Fruit fly (Drosophila melanogaster): ENCODE results near the gene wol.

The wol gene

DNA sequence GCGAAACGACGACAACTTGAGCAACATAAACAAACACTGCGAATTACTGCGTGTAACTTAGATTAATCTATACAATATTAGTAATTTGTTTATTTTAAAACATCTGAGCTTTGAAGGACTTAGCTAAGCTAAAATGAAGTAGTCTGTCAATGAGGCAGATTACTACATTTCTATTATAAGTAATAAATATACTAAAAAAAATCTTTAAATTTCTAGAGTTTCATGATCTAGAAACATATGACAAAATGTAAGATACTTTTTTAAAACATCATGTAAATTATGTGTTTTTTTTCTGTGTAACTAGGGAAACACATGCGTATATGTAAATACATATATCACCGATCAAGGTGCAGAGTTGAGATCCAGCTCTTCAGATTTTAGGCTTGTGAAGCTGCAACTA lies 36.6 kb downstream of the wol start (continued):
- TF ChIP-seq cwo (GFP tag; optimal IDR thresholded peaks at IDR 0.05) (peak; percentile 42), Aef1 (GFP tag; IDR thresholded peaks at IDR 0.05) (peak; percentile 43; the same call in 1 of the 3 replicates), wor (GFP tag; IDR thresholded peaks at IDR 0.05) (0 out of 2 replicates have a peak, but pooled peaks have one; percentile 24), Lim3 (GFP tag; IDR thresholded peaks at IDR 0.05) (peak; percentile 54; the same call in 1 of the 2 replicates), lmd (GFP tag; IDR thresholded peaks at IDR 0.05) (peak; percentile 66), lola (GFP tag; optimal IDR thresholded peaks at IDR 0.05) (peak in 1 of 3 experiments; percentile 29), CG32767 (GFP tag; IDR thresholded peaks at IDR 0.05) (0 out of 2 replicates have a peak, but pooled peaks have one; percentile 23), CG31441 (GFP tag; IDR thresholded peaks at IDR 0.05) (peak; percentile 83), CG43689 (GFP tag; IDR thresholded peaks at IDR 0.05) (no peak), psq (GFP tag; optimal IDR thresholded peaks at IDR 0.05) (no peak), CG1233 (GFP tag; optimal IDR thresholded peaks at IDR 0.05) (peak; percentile 55), CG10209 (GFP tag; optimal IDR thresholded peaks at IDR 0.05) (peak; percentile 38), slbo (GFP tag; IDR thresholded peaks at IDR 0.05) (peak; percentile 44; the same call in 1 of the 2 replicates), CG14014 (GFP tag; IDR thresholded peaks at IDR 0.05) (0 out of 2 replicates have a peak, but pooled peaks have one; percentile 27), CG4854 (GFP tag; optimal IDR thresholded peaks at IDR 0.05) (no peak), HmgZ (tag; optimal IDR thresholded peaks at IDR 0.05) (peak; percentile 9), Opbp (GFP tag; IDR thresholded peaks at IDR 0.05; ENCODE audit: partially characterized antibody) (no peak), ind (GFP tag; optimal IDR thresholded peaks at IDR 0.05) (peak; percentile 1), gsb-n (tag; optimal IDR thresholded peaks at IDR 0.05) (peak; percentile 28), C15 (GFP tag; IDR thresholded peaks at IDR 0.05) (no peak), CG11504 (tag; optimal IDR thresholded peaks at IDR 0.05) (peak; percentile 72), CG12391 (tag; optimal IDR thresholded peaks at IDR 0.05) (peak; percentile 73), ken (GFP tag; IDR thresholded peaks at IDR 0.05) (no peak), Dip2 (GFP tag; IDR thresholded peaks at IDR 0.05) (no peak; the same call in 1 of the 2 replicates), pros (GFP tag; optimal IDR thresholded peaks at IDR 0.05) (no peak), nerfin-1 (tag; optimal IDR thresholded peaks at IDR 0.05) (peak; percentile 66), corto (GFP tag; optimal IDR thresholded peaks at IDR 0.05) (no peak), CG10274 (GFP tag; optimal IDR thresholded peaks at IDR 0.05) (no peak), Abd-B (GFP tag; optimal IDR thresholded peaks at IDR 0.05) (peak; percentile 41), CG17361 (GFP tag; IDR thresholded peaks at IDR 0.05) (peak; percentile 71; the same call in 2 of the 3 replicates), gcm (GFP tag; optimal IDR thresholded peaks at IDR 0.05) (peak; percentile 71), Atf6 (GFP tag; IDR thresholded peaks at IDR 0.05) (peak; percentile 36; the same call in 1 of the 2 replicates), CG8924 (tag; optimal IDR thresholded peaks at IDR 0.05) (peak; percentile 62), tio (GFP tag; optimal IDR thresholded peaks at IDR 0.05) (peak; percentile 29), Nf-YB (GFP tag; optimal IDR thresholded peaks at IDR 0.05) (peak; percentile 44), odd (GFP tag; optimal IDR thresholded peaks at IDR 0.05) (peak; percentile 60), Oaz (GFP tag; IDR thresholded peaks at IDR 0.05) (peak; percentile 28; the same call in 1 of the 2 replicates), croc (GFP tag; conservative IDR thresholded peaks at IDR 0.05) (peak; percentile 35; the same call in 1 of the 3 replicates), trem (tag; optimal IDR thresholded peaks at IDR 0.05) (peak; percentile 10), CG10959 (GFP tag; IDR thresholded peaks at IDR 0.05) (no peak), CG15011 (GFP tag; optimal IDR thresholded peaks at IDR 0.05) (peak; percentile 30), CG13424 (tag; optimal IDR thresholded peaks at IDR 0.05) (peak; percentile 85), CG7963 (GFP tag; IDR thresholded peaks at IDR 0.05; ENCODE audit: partially characterized antibody) (no peak), Poxn (GFP tag; IDR thresholded peaks at IDR 0.05) (no peak), hkb (optimal IDR thresholded peaks at IDR 0.05) (no peak), hkb (GFP tag; IDR thresholded peaks at IDR 0.05) (peak; percentile 72), CG18619 (GFP tag; optimal IDR thresholded peaks at IDR 0.05) (peak; percentile 13), CG13287 (GFP tag; IDR thresholded peaks at IDR 0.05; ENCODE audit: partially characterized antibody) (no peak), tup (GFP tag; optimal IDR thresholded peaks at IDR 0.05) (no peak), tin (GFP tag; optimal IDR thresholded peaks at IDR 0.05) (peak; percentile 9)
